In the genomic region with DNA sequence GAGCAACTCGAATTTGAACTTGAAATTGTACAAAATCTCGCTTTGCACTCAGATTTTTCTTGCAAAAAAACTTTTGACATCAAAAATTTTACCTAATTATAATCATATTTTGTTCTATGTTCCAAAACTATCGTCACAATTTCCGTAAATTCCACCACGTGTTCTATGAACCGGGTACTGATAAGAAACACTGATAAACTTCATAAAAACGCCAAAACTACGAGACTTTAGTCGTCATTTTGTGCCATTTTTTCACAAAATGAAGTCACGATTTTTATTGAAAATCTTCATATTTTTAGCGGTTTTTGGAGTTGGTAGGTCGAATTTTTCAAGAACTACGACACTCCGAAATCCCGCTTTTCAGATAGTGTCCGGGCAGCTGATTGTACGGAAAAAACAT, we compare ENCODE assay signal across 1 worm cellular context.
A peak's percentile ranks its signal among the peaks of the same experiment; 100 is the strongest.
TF ChIP-seq lines count a peak whose summit lies in the region.

A gene (plus strand): TSS at position 54 of the 400 bp plus-strand sequence.

TF ChIP-seq in whole organism, L4 larva, 104 proteins besides CTCF, POLR2A, EP300 and RAD21 (continued from another document):
- TF ChIP-seq dve-1 (tag; optimal IDR thresholded peaks at IDR 0.05; lab: Kevin White, UChicago; ENCODE audit: insufficient read depth): peak; percentile 48
- TF ChIP-seq mes-2 (tag; optimal IDR thresholded peaks at IDR 0.05; lab: Kevin White, UChicago; ENCODE audit: poor library complexity, severe bottlenecking): no peak
TF ChIP-seq in whole organism, L4 larva: peak in this region for 9.
